Fruit fly (Drosophila melanogaster): ENCODE results near the gene CG10657.
A peak's percentile ranks its signal among the peaks of the same experiment; 100 is the strongest.

The CG10657 gene

DNA sequence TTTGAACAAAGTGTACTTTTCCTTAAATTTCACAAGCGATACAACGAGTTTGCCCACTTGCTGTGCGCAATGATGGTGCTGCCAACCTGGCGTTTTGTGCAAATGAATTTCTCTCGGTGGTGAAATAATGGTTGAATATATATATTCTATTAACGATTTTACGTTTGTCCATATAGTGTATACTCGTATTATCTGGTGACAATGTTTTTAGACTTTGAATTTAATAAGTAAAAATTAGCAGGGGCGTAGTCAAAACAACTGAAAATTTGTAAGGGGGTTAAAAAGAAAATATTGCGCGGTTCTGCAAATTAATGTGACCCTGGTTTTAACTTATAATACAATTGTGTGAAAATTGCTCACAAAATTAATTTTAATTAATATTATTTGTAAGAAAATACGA, 26.9 kb upstream of the CG10657 start, which contains the start of the genes ver and Gcn5 (continued):
- TF ChIP-seq Asciz (GFP tag; optimal IDR thresholded peaks at IDR 0.05): peak; percentile 87
- TF ChIP-seq Xrp1 (GFP tag; IDR thresholded peaks at IDR 0.05): peak; percentile 95
- TF ChIP-seq grn (GFP tag; optimal IDR thresholded peaks at IDR 0.05): no peak
- TF ChIP-seq onecut (GFP tag; IDR thresholded peaks at IDR 0.05): peak; percentile 84
- TF ChIP-seq bab2 (GFP tag; optimal IDR thresholded peaks at IDR 0.05): peak; percentile 90
- peak; percentile 93 for TF ChIP-seq CG30403 (GFP tag; optimal IDR thresholded peaks at IDR 0.05)
- TF ChIP-seq Abd-B (GFP tag; optimal IDR thresholded peaks at IDR 0.05): peak; percentile 90
- TF ChIP-seq CG12659 (GFP tag; optimal IDR thresholded peaks at IDR 0.05): peak; percentile 95
- no peak for TF ChIP-seq sna (GFP tag; IDR thresholded peaks at IDR 0.05; ENCODE audit: partially characterized antibody)
- 0 out of 2 replicates have a peak, but pooled peaks have one; percentile 60 for TF ChIP-seq GATAe (GFP tag; conservative IDR thresholded peaks at IDR 0.05)
- TF ChIP-seq Ravus (GFP tag; IDR thresholded peaks at IDR 0.05): peak; percentile 77
- peak; percentile 93 for TF ChIP-seq Hr3 (GFP tag; optimal IDR thresholded peaks at IDR 0.05)
- peak; percentile 92 for TF ChIP-seq CG13424 (tag; optimal IDR thresholded peaks at IDR 0.05)
- peak; percentile 83 for TF ChIP-seq shn (GFP tag; optimal IDR thresholded peaks at IDR 0.05)
- peak; percentile 93 for TF ChIP-seq B-H1 (GFP tag; IDR thresholded peaks at IDR 0.05)
- TF ChIP-seq CG10543 (GFP tag; optimal IDR thresholded peaks at IDR 0.05): peak; percentile 81
- peak; percentile 85 for TF ChIP-seq ATbp (GFP tag; optimal IDR thresholded peaks at IDR 0.05)
- TF ChIP-seq CG7786 (GFP tag; optimal IDR thresholded peaks at IDR 0.05): peak; percentile 80
- TF ChIP-seq CG18011 (GFP tag; optimal IDR thresholded peaks at IDR 0.05): peak; percentile 85
- peak; percentile 94 for TF ChIP-seq sob (GFP tag; IDR thresholded peaks at IDR 0.05)
- peak; percentile 73 for TF ChIP-seq NK7.1 (GFP tag; optimal IDR thresholded peaks at IDR 0.05)
- peak; percentile 39 for TF ChIP-seq BEAF-32 (GFP tag; optimal IDR thresholded peaks at IDR 0.05)
- TF ChIP-seq CG14667 (GFP tag; IDR thresholded peaks at IDR 0.05): peak; percentile 88
- TF ChIP-seq tin (GFP tag; optimal IDR thresholded peaks at IDR 0.05): peak; percentile 86
- TF ChIP-seq tx (GFP tag; optimal IDR thresholded peaks at IDR 0.05): peak; percentile 83
- peak; percentile 21; the same call in 1 of the 2 replicates for TF ChIP-seq Dip2 (GFP tag; IDR thresholded peaks at IDR 0.05)
- TF ChIP-seq NC2α (GFP tag; optimal IDR thresholded peaks at IDR 0.05): peak; percentile 36
- peak; percentile 96 for TF ChIP-seq Drgx (GFP tag; IDR thresholded peaks at IDR 0.05)
- peak; percentile 59 for TF ChIP-seq gcm2 (GFP tag; optimal IDR thresholded peaks at IDR 0.05)
- peak; percentile 99 for TF ChIP-seq lbe (GFP tag; optimal IDR thresholded peaks at IDR 0.05)
- peak; percentile 94 for TF ChIP-seq CG6272 (GFP tag; IDR thresholded peaks at IDR 0.05)
- peak; percentile 62 for TF ChIP-seq dm (GFP tag; optimal IDR thresholded peaks at IDR 0.05)
- TF ChIP-seq zen2 (GFP tag; IDR thresholded peaks at IDR 0.05; ENCODE audit: partially characterized antibody): no peak
- peak; percentile 84 for TF ChIP-seq Fer2 (tag; optimal IDR thresholded peaks at IDR 0.05)
- peak; percentile 77 for TF ChIP-seq CG33557 (GFP tag; optimal IDR thresholded peaks at IDR 0.05)
- peak; percentile 76 for TF ChIP-seq bowl (GFP tag; IDR thresholded peaks at IDR 0.05)
- TF ChIP-seq E2f1 (GFP tag; IDR thresholded peaks at IDR 0.05): peak; percentile 93
- peak; percentile 50 for TF ChIP-seq zf30C (GFP tag; optimal IDR thresholded peaks at IDR 0.05)
- peak; percentile 93 for TF ChIP-seq CG32772 (GFP tag; IDR thresholded peaks at IDR 0.05)
- TF ChIP-seq Sox102F (GFP tag; optimal IDR thresholded peaks at IDR 0.05): peak; percentile 95
- peak; percentile 11 for TF ChIP-seq da (GFP tag; optimal IDR thresholded peaks at IDR 0.05)
- TF ChIP-seq wek (GFP tag; optimal IDR thresholded peaks at IDR 0.05): peak; percentile 52
- peak; percentile 44; the same call in 1 of the 2 replicates for TF ChIP-seq CG13287 (GFP tag; IDR thresholded peaks at IDR 0.05; ENCODE audit: partially characterized antibody)
- TF ChIP-seq chn (GFP tag; optimal IDR thresholded peaks at IDR 0.05): peak; percentile 90
- TF ChIP-seq CG12769 (tag; optimal IDR thresholded peaks at IDR 0.05): peak; percentile 90
- no peak for TF ChIP-seq yki (optimal IDR thresholded peaks at IDR 0.05)
- TF ChIP-seq nau (GFP tag; optimal IDR thresholded peaks at IDR 0.05): no peak
- TF ChIP-seq CG5180 (GFP tag; optimal IDR thresholded peaks at IDR 0.05): peak; percentile 74
- TF ChIP-seq Dfd (GFP tag; optimal IDR thresholded peaks at IDR 0.05): no peak
- TF ChIP-seq usp (GFP tag; optimal IDR thresholded peaks at IDR 0.05): no peak
- TF ChIP-seq CG18764 (GFP tag; optimal IDR thresholded peaks at IDR 0.05): peak; percentile 78

All from whole organism, embryonic.